Fruit fly (Drosophila melanogaster): ENCODE data around the gene RtGEF.
A peak's percentile ranks its signal among the peaks of the same experiment; 100 is the strongest.

RtGEF gene

DNA sequence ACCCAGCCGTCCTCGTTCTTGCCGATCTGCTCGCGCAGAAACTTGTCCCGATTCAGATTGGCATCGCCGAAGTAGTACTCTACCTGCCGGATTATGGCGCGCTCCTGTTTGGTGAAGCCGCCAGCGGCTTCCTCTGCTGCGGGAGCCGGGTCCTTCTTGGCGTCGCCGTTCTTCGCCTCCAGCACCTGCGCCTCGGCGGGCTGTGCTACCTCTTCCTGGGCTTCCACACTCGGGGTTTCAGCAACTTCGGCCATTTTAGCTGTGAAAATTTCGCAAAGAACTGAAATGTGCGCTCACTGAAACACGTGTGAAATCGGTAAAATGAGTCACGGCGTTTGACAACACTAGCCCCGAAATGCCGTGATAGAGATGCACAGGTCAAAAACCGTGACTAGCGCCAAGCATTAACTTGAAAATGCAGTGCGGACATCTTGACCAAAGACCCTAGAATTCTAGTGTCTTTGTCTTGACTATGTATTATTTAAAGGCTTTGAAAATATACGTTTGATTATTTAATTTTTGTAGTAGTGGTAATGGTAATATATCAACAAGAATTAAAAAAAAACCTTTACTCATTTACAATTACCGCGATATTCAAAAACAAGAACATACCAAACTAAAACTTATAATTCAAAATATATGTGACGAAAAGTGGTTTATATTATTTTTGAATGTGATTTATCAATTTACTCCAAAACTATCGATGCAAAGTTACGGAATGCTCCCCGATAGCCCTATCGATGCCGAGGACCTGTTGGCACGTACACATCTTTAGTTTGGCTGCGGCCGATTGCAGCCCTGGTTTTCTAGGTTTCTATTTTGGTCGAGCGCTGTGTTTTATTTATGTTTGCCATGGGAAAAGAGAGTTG is at the start of gene RtGEF, which contains the start of gene La:
RtGEF (plus strand) TSS at position 764 of the 869 bp plus-strand sequence.
La (minus strand) TSS at position 342 of the 869 bp plus-strand sequence.
- peak; percentile 15 for TF ChIP-seq CG17801 (GFP tag; optimal IDR thresholded peaks at IDR 0.05; ENCODE audit: partially characterized antibody)

DNA sequence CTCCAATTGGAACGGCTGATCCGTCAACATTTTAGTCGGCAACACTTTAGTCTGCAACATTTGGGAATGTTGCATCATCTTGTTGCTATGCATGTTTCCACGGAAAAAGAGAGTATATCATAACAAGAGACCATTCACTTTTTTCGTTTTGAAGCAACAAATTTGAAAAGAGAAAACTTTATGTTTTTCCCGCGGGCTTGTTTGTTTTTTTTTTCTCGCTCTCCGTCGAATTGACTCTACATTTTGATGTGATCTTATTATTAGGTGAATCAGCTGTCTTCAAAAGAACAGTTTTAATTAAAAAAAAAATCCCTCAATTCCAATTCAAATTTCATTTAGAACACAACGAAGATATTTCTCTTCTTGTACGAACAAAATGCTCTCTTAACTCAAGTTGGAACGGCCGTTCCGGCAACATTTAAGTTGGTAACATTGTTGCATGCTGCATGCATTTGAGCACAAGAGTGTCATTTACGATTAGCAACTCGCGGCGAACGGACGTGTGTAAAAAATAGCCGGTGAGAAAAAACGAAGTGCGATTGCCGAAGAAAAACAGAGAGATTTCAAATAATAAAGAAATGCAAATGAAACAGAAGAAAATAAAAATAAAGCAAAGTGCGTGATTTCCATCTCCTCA is 39.4 kb upstream of the RtGEF start, which contains the start of gene spir:
spir (plus strand) TSS at position 469 of the 637 bp plus-strand sequence.
- TF ChIP-seq CG17801 (GFP tag; optimal IDR thresholded peaks at IDR 0.05; ENCODE audit: partially characterized antibody), result peak; percentile 50

DNA sequence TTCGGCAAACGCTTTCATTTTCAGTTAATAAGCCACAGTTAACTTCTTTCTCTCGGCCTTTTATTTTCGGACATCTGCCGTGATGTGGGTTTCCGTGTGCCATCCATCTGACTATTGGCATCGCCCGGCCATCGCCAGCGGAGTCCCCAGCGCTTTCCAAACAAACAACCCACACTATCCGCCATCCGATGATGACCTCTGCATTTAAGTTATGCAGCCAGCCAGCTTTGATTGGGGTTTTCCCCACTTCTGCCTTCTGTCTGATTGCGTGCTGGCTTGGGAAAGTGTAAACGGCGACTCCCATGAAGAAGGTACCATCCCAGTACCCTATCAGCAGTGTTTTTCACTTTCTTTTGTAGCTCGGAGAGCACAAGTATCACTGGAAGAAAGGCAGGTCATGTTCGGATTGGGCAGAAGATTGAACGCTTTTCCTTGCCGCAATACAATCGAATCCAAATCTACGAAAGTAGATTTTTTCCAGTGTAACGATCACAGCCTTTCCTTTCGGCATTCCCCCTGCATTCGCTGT is 37.1 kb upstream of the RtGEF start:
- no peak for TF ChIP-seq CG17801 (GFP tag; optimal IDR thresholded peaks at IDR 0.05; ENCODE audit: partially characterized antibody)

DNA sequence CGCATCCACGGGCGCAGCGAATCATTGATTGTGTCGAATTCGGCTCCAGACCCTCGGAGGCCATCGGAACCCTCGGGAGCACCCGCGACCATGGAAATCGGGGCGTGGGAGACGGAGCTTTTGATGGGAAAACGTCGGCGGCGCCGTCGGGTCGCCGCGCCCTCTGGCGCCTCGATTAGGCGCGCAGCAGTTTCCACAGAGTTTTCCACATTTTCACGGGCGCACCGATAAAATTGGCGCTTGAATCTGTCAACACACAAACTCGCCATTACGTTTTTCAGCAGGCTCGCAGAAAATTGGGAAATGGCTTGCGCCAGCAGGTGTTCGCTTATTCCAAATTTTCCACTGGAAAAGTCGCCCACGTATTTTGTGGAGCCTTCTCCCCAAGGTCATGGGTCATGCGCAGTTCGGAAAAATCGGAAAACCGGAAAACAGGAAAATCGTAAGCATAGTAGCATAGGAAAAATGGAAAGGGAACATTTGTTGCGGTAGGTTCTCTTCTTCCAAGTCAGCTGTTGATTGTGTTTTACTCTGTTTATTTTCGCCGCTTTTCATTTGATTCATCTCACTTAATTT is 35.5 kb upstream of the RtGEF start:
- TF ChIP-seq CG17801 (GFP tag; optimal IDR thresholded peaks at IDR 0.05; ENCODE audit: partially characterized antibody), result no peak

DNA sequence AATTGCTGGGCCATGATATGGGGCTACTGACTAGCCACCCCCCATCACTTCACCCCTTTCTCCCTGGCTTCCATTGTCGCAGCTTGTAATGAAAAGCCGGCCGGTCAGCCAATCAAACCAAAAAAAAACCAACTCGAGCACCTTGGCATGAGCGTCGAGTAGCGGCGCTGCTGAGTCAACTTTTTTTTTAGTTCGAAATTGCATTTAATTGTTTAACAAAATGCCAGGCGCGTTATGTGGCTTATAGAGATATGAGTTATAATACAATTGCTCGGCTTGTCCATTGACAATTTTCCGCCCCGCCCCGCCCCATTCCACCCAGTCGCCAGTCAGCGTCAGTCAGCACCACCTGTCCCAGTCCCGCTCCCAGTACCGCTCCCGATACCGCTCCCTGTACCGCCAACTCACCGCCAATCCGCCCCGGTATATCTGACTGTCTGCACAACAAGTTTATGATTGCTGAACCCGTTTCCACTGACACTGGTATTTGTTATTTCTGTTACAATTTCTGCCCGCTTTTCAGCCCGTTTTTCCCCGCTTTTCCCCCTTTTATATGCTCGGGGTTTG is 28.9 kb upstream of the RtGEF start:
- TF ChIP-seq CG17801 (GFP tag; optimal IDR thresholded peaks at IDR 0.05; ENCODE audit: partially characterized antibody), result no peak

DNA sequence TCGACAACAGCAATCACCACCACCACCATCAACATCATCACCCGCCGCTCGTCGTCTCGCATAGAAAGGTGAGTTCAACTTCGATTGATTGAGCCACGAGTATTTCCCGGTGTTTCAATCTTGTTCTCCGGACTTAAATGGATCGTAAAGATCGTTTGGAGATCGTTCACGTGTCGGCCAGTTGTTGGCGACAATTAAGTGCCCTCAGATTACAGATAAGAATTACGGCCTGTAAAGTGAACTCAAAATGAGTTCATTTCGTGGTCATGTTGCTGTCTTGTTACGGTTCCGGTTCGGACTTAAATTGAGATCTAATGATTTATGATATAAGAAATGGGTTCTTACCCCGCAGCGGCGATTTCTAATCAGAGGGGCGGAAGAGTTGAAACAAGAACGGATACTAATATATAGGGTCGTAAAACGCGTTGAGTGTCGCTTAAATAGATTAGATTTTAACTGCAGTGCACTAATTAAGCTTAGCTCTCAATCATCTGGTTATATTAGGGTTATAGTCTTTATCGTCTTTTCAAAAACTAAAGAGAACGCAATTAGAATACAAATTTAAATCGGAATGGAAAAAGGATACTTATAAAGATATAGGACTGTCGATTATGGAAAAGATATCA is 28.1 kb upstream of the RtGEF start:
- no peak for TF ChIP-seq CG17801 (GFP tag; optimal IDR thresholded peaks at IDR 0.05; ENCODE audit: partially characterized antibody)

DNA sequence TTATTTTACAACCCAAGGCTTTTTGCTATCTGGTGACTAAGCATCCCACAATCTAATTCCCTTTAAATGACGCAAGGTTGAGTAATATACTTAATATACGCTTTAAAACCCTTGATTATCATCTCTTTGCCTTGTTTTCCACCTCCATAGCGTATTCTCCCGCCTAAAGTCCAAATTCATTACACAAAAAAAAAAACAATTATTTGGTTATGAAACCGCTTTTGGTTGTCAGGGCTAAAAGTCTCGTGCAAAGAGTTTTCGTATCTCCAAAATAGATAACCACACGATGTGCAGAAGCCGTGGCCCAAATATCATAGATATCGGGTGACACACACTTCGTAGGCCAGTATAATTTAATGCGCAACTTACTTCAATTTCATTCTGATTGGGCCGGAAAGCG is 24.9 kb upstream of the RtGEF start:
- TF ChIP-seq CG17801 (GFP tag; optimal IDR thresholded peaks at IDR 0.05; ENCODE audit: partially characterized antibody), result no peak

DNA sequence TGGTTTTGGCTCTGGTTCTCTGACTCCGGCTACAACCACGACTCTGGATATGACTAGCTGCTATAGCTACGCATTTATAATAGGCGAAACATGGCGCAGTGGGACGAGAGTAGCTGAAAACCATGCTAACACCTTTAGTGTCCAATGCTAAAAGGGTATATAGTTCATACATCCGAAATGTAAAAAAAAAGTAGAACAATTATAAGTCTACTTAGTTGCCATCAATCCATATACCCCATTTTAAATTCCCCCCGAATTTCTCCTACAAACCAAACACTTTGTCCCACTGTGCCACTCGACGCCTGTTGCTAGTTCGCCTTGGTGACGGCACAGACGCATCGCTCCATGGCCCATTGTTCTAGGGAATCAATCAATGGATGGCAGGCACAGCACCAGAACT is 23.9 kb upstream of the RtGEF start:
- no peak for TF ChIP-seq CG17801 (GFP tag; optimal IDR thresholded peaks at IDR 0.05; ENCODE audit: partially characterized antibody)

DNA sequence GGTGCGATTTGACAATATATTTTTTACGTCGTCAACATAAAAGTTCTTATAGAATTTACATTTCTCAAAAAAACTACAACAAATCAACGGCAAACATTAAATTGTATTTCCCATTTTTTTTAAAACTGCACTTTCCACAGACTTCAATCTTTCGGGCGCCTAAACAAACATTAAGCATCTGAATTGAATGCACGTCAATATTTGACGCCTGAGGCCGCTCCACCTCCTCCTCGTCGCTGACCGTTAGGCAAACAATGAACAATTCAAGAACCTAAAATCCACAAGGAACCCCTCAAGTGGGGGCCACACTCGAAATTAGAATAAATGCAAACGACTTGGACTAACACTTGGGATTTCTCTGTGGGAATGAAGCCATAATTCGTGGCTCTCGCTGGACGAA is 22.9 kb upstream of the RtGEF start:
- no peak for TF ChIP-seq CG17801 (GFP tag; optimal IDR thresholded peaks at IDR 0.05; ENCODE audit: partially characterized antibody)

DNA sequence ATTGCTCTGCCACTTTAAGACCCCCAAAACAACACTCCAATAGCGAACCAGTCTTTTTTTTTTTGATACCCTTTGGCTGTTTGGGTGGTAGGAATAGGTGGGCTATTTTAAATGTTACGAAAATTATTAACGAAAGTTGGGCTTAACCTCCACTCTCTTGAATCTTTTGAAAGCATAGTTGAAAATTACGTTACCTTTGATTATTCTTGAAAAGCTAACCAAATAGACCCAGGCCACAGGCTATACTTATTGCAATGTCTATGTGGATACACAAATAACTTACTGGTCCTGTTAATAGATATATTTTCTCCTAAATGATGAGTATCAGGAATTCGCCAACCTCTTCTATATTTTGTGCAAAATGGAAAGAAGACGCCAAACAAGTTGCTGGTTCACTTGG is 22.3 kb upstream of the RtGEF start:
- TF ChIP-seq CG17801 (GFP tag; optimal IDR thresholded peaks at IDR 0.05; ENCODE audit: partially characterized antibody), result no peak

DNA sequence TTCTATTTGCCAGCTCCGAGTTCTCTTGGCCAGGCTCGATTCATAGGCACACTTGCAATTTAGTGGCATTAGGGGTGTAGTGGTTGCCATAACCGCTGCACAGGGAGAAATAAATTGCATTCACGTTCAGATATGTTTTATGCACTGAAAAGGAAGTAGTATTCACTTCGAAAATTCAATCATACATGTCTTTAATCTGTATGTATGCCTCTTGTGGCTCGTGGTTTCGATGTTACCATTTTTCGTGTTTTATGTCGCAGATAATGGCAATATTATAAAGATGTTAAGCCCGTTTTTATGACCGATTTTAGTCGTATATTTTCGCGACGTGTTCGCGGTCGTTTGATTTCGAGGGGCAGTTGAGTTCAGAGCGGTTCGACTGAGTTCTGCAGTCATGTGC is 21.7 kb upstream of the RtGEF start:
- TF ChIP-seq CG17801 (GFP tag; optimal IDR thresholded peaks at IDR 0.05; ENCODE audit: partially characterized antibody), result no peak

DNA sequence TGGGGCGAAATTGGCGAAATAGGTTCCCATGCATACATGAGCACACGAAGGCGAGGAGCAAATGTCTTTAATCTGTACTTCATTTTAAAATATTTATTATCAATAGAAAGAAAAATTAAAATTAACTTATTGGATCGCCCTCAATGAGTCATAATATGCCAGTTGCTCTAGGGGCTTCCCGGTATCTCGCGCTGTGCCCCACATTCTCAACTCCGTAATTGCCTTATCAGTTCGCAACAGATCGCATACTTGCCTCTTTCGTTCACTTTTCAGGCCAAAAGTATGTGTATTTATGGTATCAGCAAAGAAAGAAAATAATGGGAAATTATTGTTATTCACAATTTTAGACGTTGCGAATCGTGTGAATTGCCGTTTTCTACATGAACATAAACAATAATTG is 20.6 kb upstream of the RtGEF start:
- no peak for TF ChIP-seq CG17801 (GFP tag; optimal IDR thresholded peaks at IDR 0.05; ENCODE audit: partially characterized antibody)

DNA sequence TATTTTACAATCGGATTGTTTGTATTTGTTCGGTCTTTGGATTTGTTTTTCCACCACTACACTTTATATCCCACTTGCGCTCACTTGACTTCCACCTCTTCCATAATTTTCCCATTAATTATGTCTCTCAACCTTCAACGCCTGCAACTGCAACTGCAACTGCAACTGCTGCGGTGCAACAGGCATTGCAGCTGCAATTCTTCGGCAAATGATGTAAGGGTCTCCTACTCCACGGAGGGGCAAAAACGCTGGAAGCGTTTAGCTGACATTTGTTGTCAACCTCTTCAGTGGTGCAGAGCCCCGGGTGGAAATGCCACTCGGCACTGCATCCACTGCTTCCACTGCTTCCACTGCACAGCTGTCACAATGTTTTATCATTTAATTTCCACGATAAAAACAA is 17.3 kb upstream of the RtGEF start:
- TF ChIP-seq CG17801 (GFP tag; optimal IDR thresholded peaks at IDR 0.05; ENCODE audit: partially characterized antibody), result no peak

DNA sequence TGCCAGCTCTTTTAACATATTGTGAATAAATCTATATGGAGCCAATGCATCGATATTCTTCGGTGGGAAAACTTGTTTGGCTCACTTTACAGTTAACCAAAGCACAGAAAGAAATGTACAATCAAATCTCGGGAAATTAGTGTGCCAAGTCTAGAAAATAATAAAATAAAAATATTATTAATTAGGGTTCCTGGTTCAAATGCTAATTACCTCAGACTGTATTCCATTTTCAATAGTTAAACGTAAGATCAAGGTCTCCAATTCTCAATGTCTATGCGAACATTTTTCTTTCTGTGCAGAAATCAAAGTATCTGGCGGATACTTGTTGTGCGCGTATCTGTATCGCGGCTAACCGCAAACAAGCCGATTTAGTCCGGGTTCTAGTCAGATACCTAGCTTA is 15.3 kb upstream of the RtGEF start:
- no peak for TF ChIP-seq CG17801 (GFP tag; optimal IDR thresholded peaks at IDR 0.05; ENCODE audit: partially characterized antibody)

DNA sequence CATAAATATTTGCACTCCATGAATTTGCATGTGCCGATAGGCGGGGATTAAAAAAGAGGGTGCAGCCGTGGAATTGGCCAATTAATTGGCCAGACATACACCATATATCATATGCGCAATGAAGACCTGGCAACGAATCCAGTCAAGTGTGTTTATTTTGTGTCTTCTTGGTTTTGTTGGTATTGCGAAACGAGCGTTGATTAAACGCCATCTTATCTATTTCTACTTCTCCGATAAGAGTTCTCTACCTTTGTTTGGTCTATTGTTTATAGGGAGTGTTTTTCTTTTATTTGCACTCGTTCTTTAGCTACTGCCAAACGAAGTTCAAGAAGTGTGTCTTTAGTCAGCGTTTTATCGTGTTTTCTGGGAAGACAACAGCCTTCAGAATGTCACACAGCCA is 12.4 kb upstream of the RtGEF start:
- TF ChIP-seq CG17801 (GFP tag; optimal IDR thresholded peaks at IDR 0.05; ENCODE audit: partially characterized antibody), result no peak

All from ovary, adult (tissue).